Worm (Caenorhabditis elegans) whole organism, L4 larva: Measurements from ENCODE around the gene srxa-6.

Experiments used
- ZK546.5 ChIP-seq, 2 experiments: sonication (generic microtip); optimal IDR thresholded peaks; 2 replicates each; lab custom pipeline; 2017; ENCODE audit warnings: missing biosample characterization in 2 of 2, missing genetic modification characterization in 2 of 2
- ctbp-1 ChIP-seq: fragments of 200-800 bp; sonication (Bioruptor generic); IDR thresholded peaks from 2 replicates; pipeline ENCODE4 v1.3.6; 2022; ENCODE audit warnings: missing genetic modification reagents, missing genetic modification characterization, missing compliant biosample characterization
- nhr-76 ChIP-seq: fragments of 150-350 bp; optimal IDR thresholded peaks from 2 replicates; lab custom pipeline; 2014; ENCODE audit warnings: missing biosample characterization, missing genetic modification characterization
- skn-1 ChIP-seq: fragments of 150-350 bp; optimal IDR thresholded peaks from 2 replicates; lab custom pipeline; 2014; ENCODE audit warnings: missing biosample characterization, missing genetic modification characterization

DNA sequence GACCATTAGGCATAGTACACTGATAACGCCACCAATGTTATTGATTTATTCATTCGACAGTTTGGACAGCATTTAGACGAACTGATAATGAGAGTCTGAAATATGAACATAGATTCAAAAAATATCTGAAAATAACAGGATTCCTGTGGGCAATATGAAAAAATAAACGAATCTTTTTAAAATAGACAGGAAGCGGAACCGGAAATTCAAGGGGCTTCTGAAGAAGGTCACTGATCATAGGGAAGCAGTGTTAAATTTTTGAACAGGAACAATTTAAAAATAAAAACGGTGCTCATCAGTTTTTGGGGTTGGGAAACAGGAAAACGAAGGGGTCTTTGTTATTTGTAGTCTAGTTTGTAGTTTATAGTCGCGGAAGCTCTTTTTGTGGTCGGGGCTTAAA, 36.5 kb upstream of the srxa-6 start, which contains the start of gene F53F8.7:
- no peak for TF ChIP-seq skn-1
- TF ChIP-seq ZK546.5 (tag; optimal IDR thresholded peaks at IDR 0.05; lab: Kevin White, UChicago) = no peak
- no peak for TF ChIP-seq ctbp-1 (GFP tag; lab: Robert Waterston, UW)
- no peak for TF ChIP-seq nhr-76 (tag; lab: Kevin White, UChicago)
